Fruit fly (Drosophila melanogaster): Measurements from ENCODE around the gene Shaw.

- TF ChIP-seq EcR (GFP tag; optimal IDR thresholded peaks at IDR 0.05), result no peak
- no peak for TF ChIP-seq psq (optimal IDR thresholded peaks at IDR 0.05)
Measured at dm6 chr2L:3700990-3701389, 17.0 kb upstream of the Shaw start, which contains the start of gene CG42467.

Data from whole organism.